Worm (Caenorhabditis elegans) whole organism, L2 larva: ENCODE results near the gene F54H12.10.
"Not testable (repeated sequence)": the region's sequence is repeated elsewhere in the genome, so short reads cannot be mapped to it uniquely, and the experiment has no call there.

Source experiments
- C34F6.9 ChIP-seq: fragments of 150-350 bp; optimal IDR thresholded peaks from 2 replicates; lab custom pipeline; 2014; ENCODE audit warnings: missing biosample characterization, missing genetic modification characterization
- F13H6.1 ChIP-seq: sonication (generic microtip); optimal IDR thresholded peaks from 2 replicates; lab custom pipeline; 2016; ENCODE audit warnings: missing genetic modification characterization, missing compliant biosample characterization
- R02D3.7 ChIP-seq: fragments of 150-350 bp; optimal IDR thresholded peaks from 2 replicates; lab custom pipeline; 2014; ENCODE audit warnings: missing biosample characterization, missing genetic modification characterization
- Y55F3AM.14 ChIP-seq: fragments of 200-800 bp; sonication (Bioruptor generic); optimal IDR thresholded peaks from 2 replicates; lab custom pipeline; 2018; ENCODE audit warnings: mild to moderate bottlenecking, missing genetic modification characterization, missing compliant biosample characterization
- aly-2 ChIP-seq: fragments of 150-350 bp; optimal IDR thresholded peaks from 2 replicates; lab custom pipeline; 2014; ENCODE audit warnings: missing biosample characterization, missing genetic modification characterization
- ama-1 ChIP-seq: fragments of 150-350 bp; optimal IDR thresholded peaks from 2 replicates; lab custom pipeline; 2018; ENCODE audit warnings: inconsistent platforms
- ceh-16 ChIP-seq: fragments of 150-350 bp; optimal IDR thresholded peaks from 2 replicates; lab custom pipeline; 2014; ENCODE audit warnings: missing biosample characterization, missing genetic modification characterization
- ceh-82 ChIP-seq: fragments of 150-350 bp; optimal IDR thresholded peaks from 2 replicates; lab custom pipeline; 2014; ENCODE audit warnings: missing biosample characterization, missing genetic modification characterization
- crh-2 ChIP-seq: sonication (generic microtip); optimal IDR thresholded peaks from 2 replicates; lab custom pipeline; 2017; ENCODE audit warnings: missing biosample characterization, missing genetic modification characterization
- elt-1 ChIP-seq: fragments of 150-350 bp; optimal IDR thresholded peaks from 2 replicates; lab custom pipeline; 2014; ENCODE audit warnings: missing biosample characterization, missing genetic modification characterization
- elt-3 ChIP-seq: sonication (generic microtip); optimal IDR thresholded peaks from 2 replicates; lab custom pipeline; 2017; ENCODE audit warnings: missing biosample characterization, missing genetic modification characterization
- fos-1 ChIP-seq: fragments of 150-350 bp; optimal IDR thresholded peaks from 2 replicates; lab custom pipeline; 2014; ENCODE audit warnings: missing biosample characterization, missing genetic modification characterization
- lin-39 ChIP-seq: fragments of 150-350 bp; optimal IDR thresholded peaks from 2 replicates; lab custom pipeline; 2014; ENCODE audit warnings: missing biosample characterization, missing genetic modification reagents, missing genetic modification characterization
- mab-5 ChIP-seq: fragments of 150-350 bp; optimal IDR thresholded peaks from 2 replicates; lab custom pipeline; 2014; ENCODE audit warnings: missing biosample characterization, missing genetic modification characterization
- nhr-10 ChIP-seq: sonication (generic microtip); optimal IDR thresholded peaks from 2 replicates; lab custom pipeline; 2017; ENCODE audit warnings: missing biosample characterization, missing genetic modification characterization
- nhr-11 ChIP-seq: fragments of 150-350 bp; optimal IDR thresholded peaks from 2 replicates; lab custom pipeline; 2014; ENCODE audit warnings: missing biosample characterization, missing genetic modification characterization
- nhr-23 ChIP-seq: fragments of 150-350 bp; optimal IDR thresholded peaks from 2 replicates; lab custom pipeline; 2014; ENCODE audit warnings: missing biosample characterization, missing genetic modification reagents, missing genetic modification characterization
- nhr-237 ChIP-seq: fragments of 150-350 bp; optimal IDR thresholded peaks from 2 replicates; lab custom pipeline; 2014; ENCODE audit warnings: missing biosample characterization, missing genetic modification characterization
- nhr-25 ChIP-seq: fragments of 150-350 bp; sonication (generic microtip); optimal IDR thresholded peaks from 3 replicates; lab custom pipeline; 2014; ENCODE audit warnings: missing biosample characterization, missing genetic modification characterization
- nhr-6 ChIP-seq: fragments of 150-350 bp; optimal IDR thresholded peaks from 2 replicates; lab custom pipeline; 2014; ENCODE audit warnings: missing biosample characterization, missing genetic modification characterization
- peb-1 ChIP-seq: fragments of 150-350 bp; optimal IDR thresholded peaks from 2 replicates; lab custom pipeline; 2014; ENCODE audit warnings: missing biosample characterization, missing genetic modification characterization
- sem-4 ChIP-seq: fragments of 150-350 bp; optimal IDR thresholded peaks from 2 replicates; lab custom pipeline; 2014; ENCODE audit warnings: missing biosample characterization, missing genetic modification reagents, missing genetic modification characterization
- sma-3 ChIP-seq: sonication (generic microtip); optimal IDR thresholded peaks from 2 replicates; lab custom pipeline; 2016; ENCODE audit warnings: missing genetic modification reagents, missing genetic modification characterization, missing compliant biosample characterization
- sma-9 ChIP-seq, 2 experiments: fragments of 150-350 bp in 1 of 2; sonication (generic microtip) in 1 of 2; optimal IDR thresholded peaks; 2 replicates each; lab custom pipeline; 2014 to 2016; ENCODE audit warnings: missing genetic modification characterization in 2 of 2, mild to moderate bottlenecking in 1 of 2, missing biosample characterization in 1 of 2, missing compliant biosample characterization in 1 of 2, missing genetic modification reagents in 1 of 2, moderate library complexity in 1 of 2
- snpc-4 ChIP-seq: fragments of 150-350 bp; optimal IDR thresholded peaks from 2 replicates; lab custom pipeline; 2014; ENCODE audit warnings: missing biosample characterization, missing genetic modification characterization
- unc-39 ChIP-seq: fragments of 150-350 bp; optimal IDR thresholded peaks from 2 replicates; lab custom pipeline; 2014; ENCODE audit warnings: missing biosample characterization, missing genetic modification characterization
- unc-55 ChIP-seq: fragments of 150-350 bp; sonication (generic microtip); optimal IDR thresholded peaks from 3 replicates; lab custom pipeline; 2014; ENCODE audit warnings: missing biosample characterization, missing genetic modification reagents, missing genetic modification characterization
- unc-62 ChIP-seq: fragments of 150-350 bp; optimal IDR thresholded peaks from 2 replicates; lab custom pipeline; 2014; ENCODE audit warnings: missing biosample characterization, missing genetic modification reagents, missing genetic modification characterization
- zag-1 ChIP-seq: fragments of 150-350 bp; optimal IDR thresholded peaks from 2 replicates; lab custom pipeline; 2014; ENCODE audit warnings: missing biosample characterization, missing genetic modification characterization
- ztf-4 ChIP-seq: fragments of 150-350 bp; optimal IDR thresholded peaks from 2 replicates; lab custom pipeline; 2014; ENCODE audit warnings: missing biosample characterization, missing genetic modification characterization

F54H12.10 gene

DNA sequence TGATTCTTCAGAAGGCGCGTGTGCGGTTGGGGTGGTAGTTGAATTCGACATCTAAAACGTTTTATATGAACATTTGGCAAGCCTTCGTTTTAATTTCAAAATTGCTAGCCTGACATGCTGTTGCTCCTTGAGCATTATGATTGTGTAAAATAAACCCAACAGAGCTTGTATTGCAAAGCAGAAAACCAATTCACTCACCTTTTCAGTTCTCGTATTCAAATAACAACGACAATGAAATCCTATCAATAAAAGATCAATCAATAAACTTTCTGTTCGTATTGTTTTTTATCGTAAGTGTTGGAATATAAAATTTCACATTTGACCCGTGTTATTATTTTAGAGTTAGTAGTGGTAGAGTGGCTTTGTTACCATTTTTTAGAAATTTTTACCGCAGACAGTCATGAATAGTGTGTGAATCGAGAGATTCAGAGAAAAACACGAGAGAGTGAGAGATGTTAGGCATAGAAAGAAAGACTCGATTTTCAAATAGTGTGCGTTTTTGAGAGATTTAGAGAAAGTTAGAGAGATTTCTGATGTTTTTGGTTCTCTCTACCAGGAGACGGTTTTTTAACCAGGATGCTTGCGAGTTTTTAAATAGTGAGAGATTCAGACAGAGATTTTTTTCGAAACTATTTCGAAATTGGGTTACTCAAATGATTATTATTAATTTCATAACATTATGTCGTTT, at the start of gene F54H12.10:
F54H12.10 (minus strand) TSS at position 51 of the 688 bp plus-strand sequence.
- not testable (repeated sequence) for TF ChIP-seq elt-1; mab-5 (tag; lab: Kevin White, UChicago); C34F6.9 (tag; lab: Kevin White, UChicago)

- TF ChIP-seq aly-2 (tag; lab: Kevin White, UChicago), result no peak
- no peak for TF ChIP-seq ceh-16
- no peak for TF ChIP-seq nhr-237 (tag; lab: Kevin White, UChicago)
- no peak for TF ChIP-seq unc-39 (tag; lab: Kevin White, UChicago)
- TF ChIP-seq nhr-10 (tag; lab: Kevin White, UChicago), result no peak
- no peak for TF ChIP-seq sma-3 (GFP tag; lab: Kevin White, UChicago)
- TF ChIP-seq nhr-6 (tag; lab: Kevin White, UChicago), result no peak
- TF ChIP-seq zag-1, result no peak
Measured at ce11 chrIII:8004091-8004490, 45.3 kb upstream of the F54H12.10 start, which contains the start of gene C06G4.6. C06G4.6 (plus strand) TSS chrIII:8004391.

ce11 chrIII:8001557-8001956, 42.8 kb upstream of the F54H12.10 start:
- TF ChIP-seq nhr-25 (tag; lab: Kevin White, UChicago) (no peak), crh-2 (tag; lab: Kevin White, UChicago) (no peak), sem-4 (tag; lab: Kevin White, UChicago) (no peak), lin-39 (no peak), nhr-10 (tag; lab: Kevin White, UChicago) (no peak), ceh-82 (tag; lab: Kevin White, UChicago) (no peak), elt-1 (no peak), ama-1 (lab: Kevin White, UChicago) (no peak), elt-3 (no peak), nhr-23 (tag; lab: Kevin White, UChicago) (no peak), F13H6.1 (tag; lab: Kevin White, UChicago) (no peak), ztf-4 (tag; lab: Kevin White, UChicago) (no peak), R02D3.7 (tag; lab: Kevin White, UChicago) (no peak), aly-2 (tag; lab: Kevin White, UChicago) (no peak), unc-62 (GFP tag; lab: Kevin White, UChicago) (no peak), sma-9 (GFP tag; optimal IDR thresholded peaks at IDR 0.05; lab: Kevin White, UChicago) (no peak), sma-9 (tag; optimal IDR thresholded peaks at IDR 0.05; lab: Kevin White, UChicago) (no peak)

DNA sequence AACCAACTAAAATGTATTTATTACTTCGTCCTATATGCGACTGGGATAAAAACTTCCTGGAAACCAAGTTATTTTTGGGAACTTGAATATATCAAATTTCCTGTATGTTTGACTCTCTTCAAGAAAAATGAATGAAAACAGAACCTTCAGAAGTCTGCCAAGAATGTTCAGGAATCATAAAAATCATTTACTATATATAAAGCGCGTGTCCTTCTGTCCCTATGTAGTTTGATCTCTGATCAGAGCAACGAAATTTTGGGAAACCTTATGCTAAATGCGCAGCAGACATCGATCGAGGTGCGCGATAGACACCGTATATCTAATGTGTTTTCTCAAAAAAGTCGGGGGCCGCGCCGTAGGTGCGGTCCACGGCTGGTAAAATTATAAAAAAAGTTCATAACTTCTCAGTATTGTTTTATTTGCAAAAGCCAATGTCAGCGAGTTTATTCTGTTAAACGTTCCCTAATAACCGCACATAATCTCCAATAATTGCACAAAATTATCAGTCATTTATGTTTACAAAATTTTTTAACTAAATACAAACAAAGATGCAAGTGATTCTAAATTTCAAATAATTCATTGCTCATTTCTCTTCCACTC, 38.8 kb upstream of the F54H12.10 start:
- TF ChIP-seq nhr-237 (tag; lab: Kevin White, UChicago), result no peak
- TF ChIP-seq unc-55, result no peak
- no peak for TF ChIP-seq ceh-16

ce11 chrIII:7996353-7996752, 37.6 kb upstream of the F54H12.10 start, which contains the start of gene npr-17:
npr-17 (minus strand) TSS chrIII:7996453.
- no peak for TF ChIP-seq nhr-23 (tag; lab: Kevin White, UChicago)
- TF ChIP-seq snpc-4 (tag; lab: Kevin White, UChicago), result no peak
- TF ChIP-seq fos-1 (tag; lab: Kevin White, UChicago), result no peak
- TF ChIP-seq ceh-82 (tag; lab: Kevin White, UChicago), result no peak
- TF ChIP-seq peb-1 (tag; lab: Kevin White, UChicago), result no peak

ce11 chrIII:7986585-7987171, 27.9 kb upstream of the F54H12.10 start, which contains the start of gene hrpk-2:
hrpk-2 (plus strand) TSS chrIII:7987121.
- TF ChIP-seq lin-39, result no peak
- TF ChIP-seq Y55F3AM.14 (GFP tag; lab: Kevin White, UChicago), result no peak
- TF ChIP-seq snpc-4 (tag; lab: Kevin White, UChicago), result no peak
- TF ChIP-seq nhr-11 (tag; lab: Kevin White, UChicago), result no peak
- TF ChIP-seq, all 48 proteins: peak for 0
